Fruit fly (Drosophila melanogaster) whole organism, adult: ENCODE measurements around the gene Swip-1.

Source experiments
- CG14711 ChIP-seq: fragments of 200-800 bp; sonication (Bioruptor generic); optimal IDR thresholded peaks from 2 replicates; lab custom pipeline; 2018; ENCODE audit warnings: missing biosample characterization, mild to moderate bottlenecking, missing genetic modification characterization, moderate library complexity
- CG33017 ChIP-seq: fragments of 200-800 bp; sonication (Bioruptor generic); optimal IDR thresholded peaks from 2 replicates; lab custom pipeline; 2018; ENCODE audit warnings: missing biosample characterization, mild to moderate bottlenecking, missing genetic modification characterization, moderate library complexity
- CG5204 ChIP-seq: fragments of 200-800 bp; sonication (Bioruptor generic); optimal IDR thresholded peaks from 2 replicates; lab custom pipeline; 2016; ENCODE audit warnings: missing biosample characterization, missing genetic modification characterization
- CG7101 ChIP-seq: fragments of 200-800 bp; sonication (Bioruptor generic); optimal IDR thresholded peaks from 2 replicates; lab custom pipeline; 2018; ENCODE audit warnings: missing biosample characterization, mild to moderate bottlenecking, missing genetic modification characterization, moderate library complexity
- Clk ChIP-seq: fragments of 200-800 bp; sonication (Bioruptor generic); optimal IDR thresholded peaks from 2 replicates; lab custom pipeline; 2017; ENCODE audit warnings: missing biosample characterization, missing genetic modification characterization
- cic ChIP-seq: fragments of 200-800 bp; sonication (Bioruptor generic); optimal IDR thresholded peaks from 2 replicates; lab custom pipeline; 2017; ENCODE audit warnings: missing biosample characterization, mild to moderate bottlenecking, missing genetic modification characterization, moderate library complexity
- tj ChIP-seq: fragments of 200-800 bp; sonication (Bioruptor generic); optimal IDR thresholded peaks from 3 replicates; lab custom pipeline; 2017; ENCODE audit warnings: missing biosample characterization, mild to moderate bottlenecking, missing genetic modification characterization, moderate library complexity
- toe ChIP-seq: fragments of 200-800 bp; sonication (Bioruptor generic); optimal IDR thresholded peaks from 2 replicates; lab custom pipeline; 2016; ENCODE audit warnings: missing biosample characterization, missing genetic modification characterization

DNA sequence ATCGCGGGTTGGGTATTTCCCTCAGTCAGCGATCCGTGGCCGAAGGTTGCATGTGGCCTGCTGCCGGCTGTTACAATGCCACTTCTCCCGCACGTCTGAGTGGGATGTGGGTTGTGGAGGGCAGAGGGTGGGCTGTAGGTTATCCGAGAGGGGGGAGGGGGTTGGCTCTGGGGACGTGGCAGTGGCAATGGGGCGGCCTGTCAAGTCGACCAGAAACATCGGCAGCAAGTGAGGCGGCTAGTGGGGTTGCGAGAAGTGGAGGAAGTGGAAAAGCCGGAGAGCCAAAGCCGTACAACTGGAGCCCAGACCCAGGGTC, 37.6 kb upstream of the Swip-1 start:
- TF ChIP-seq toe, result no peak
- TF ChIP-seq CG5204 (GFP tag; lab: Kevin White, UChicago), result no peak
- TF ChIP-seq CG14711, result no peak
- no peak for TF ChIP-seq tj (GFP tag; lab: Kevin White, UChicago)
- TF ChIP-seq CG33017 (tag; lab: Kevin White, UChicago), result no peak
- no peak for TF ChIP-seq CG7101 (tag; lab: Kevin White, UChicago)
- TF ChIP-seq cic, result no peak
- no peak for TF ChIP-seq Clk (GFP tag; lab: Kevin White, UChicago)
